Worm (Caenorhabditis elegans): ENCODE data around the gene far-2.

ce11 chrIII:9054414-9055147, 27.0 kb upstream of the far-2 start, which contains the start of gene cls-2:
- no peak for TF ChIP-seq ceh-82 (tag; optimal IDR thresholded peaks at IDR 0.05)
- TF ChIP-seq elt-3 (tag; optimal IDR thresholded peaks at IDR 0.05), result no peak
- TF ChIP-seq nhr-77 (tag; optimal IDR thresholded peaks at IDR 0.05), result no peak
- TF ChIP-seq sem-4 (tag; optimal IDR thresholded peaks at IDR 0.05), result no peak
- TF ChIP-seq nhr-11 (tag; optimal IDR thresholded peaks at IDR 0.05), result no peak
- no peak for TF ChIP-seq ama-1 (optimal IDR thresholded peaks at IDR 0.05)
- TF ChIP-seq zag-1 (tag; optimal IDR thresholded peaks at IDR 0.05), result no peak
- no peak for TF ChIP-seq elt-1 (tag; optimal IDR thresholded peaks at IDR 0.05)

Measured in whole organism, L2 larva.